Fruit fly (Drosophila melanogaster): Measurements from ENCODE around the gene Alg11.

dm6 chr3L:21644607-21645006, 19.0 kb downstream of the Alg11 start, which contains the start of gene CG43980:
- no peak for TF ChIP-seq insv (optimal IDR thresholded peaks at IDR 0.05)
- TF ChIP-seq h (optimal IDR thresholded peaks at IDR 0.05) = no peak
- TF ChIP-seq ttk (optimal IDR thresholded peaks at IDR 0.05) = no peak
- no peak for TF ChIP-seq Myc (optimal IDR thresholded peaks at IDR 0.05)
- no peak for TF ChIP-seq psq (optimal IDR thresholded peaks at IDR 0.05)
- TF ChIP-seq Sin3A (optimal IDR thresholded peaks at IDR 0.05) = no peak

Data from Kc167 (cell line).